Worm (Caenorhabditis elegans) whole organism, L4 larva: ENCODE measurements around the gene F13H10.9.

Source experiments
- T26A8.4 ChIP-seq: fragments of 200-800 bp; sonication (Bioruptor generic); IDR thresholded peaks from 2 replicates; pipeline ENCODE4 v1.3.6; 2022; ENCODE audit warnings: missing genetic modification characterization, missing compliant biosample characterization
- Y105C5A.15 ChIP-seq: fragments of 200-800 bp; sonication (Bioruptor generic); IDR thresholded peaks from 2 replicates; pipeline ENCODE4 v1.3.6; 2022; ENCODE audit warnings: missing genetic modification characterization, missing compliant biosample characterization
- daf-19 ChIP-seq: fragments of 200-800 bp; sonication (Bioruptor generic); conservative IDR thresholded peaks from 2 replicates; pipeline ENCODE4 v1.3.6; 2022; ENCODE audit warnings: missing genetic modification characterization, missing compliant biosample characterization
- lin-39 ChIP-seq: fragments of 150-350 bp; optimal IDR thresholded peaks from 2 replicates; lab custom pipeline; 2014; ENCODE audit warnings: missing biosample characterization, missing genetic modification reagents, missing genetic modification characterization
- mxl-3 ChIP-seq: fragments of 200-800 bp; sonication (Bioruptor generic); optimal IDR thresholded peaks from 2 replicates; lab custom pipeline; 2018; ENCODE audit warnings: mild to moderate bottlenecking, missing genetic modification characterization, missing compliant biosample characterization
- nhr-237 ChIP-seq: sonication (generic microtip); optimal IDR thresholded peaks from 2 replicates; lab custom pipeline; 2017; ENCODE audit warnings: missing biosample characterization, missing genetic modification characterization
- nhr-6 ChIP-seq: fragments of 150-350 bp; optimal IDR thresholded peaks from 2 replicates; lab custom pipeline; 2014; ENCODE audit warnings: missing biosample characterization, missing genetic modification characterization
- skn-1 ChIP-seq: fragments of 150-350 bp; optimal IDR thresholded peaks from 2 replicates; lab custom pipeline; 2014; ENCODE audit warnings: missing biosample characterization, missing genetic modification characterization
- spr-3 ChIP-seq: fragments of 200-800 bp; sonication (Bioruptor generic); optimal IDR thresholded peaks from 2 replicates; lab custom pipeline; 2018; ENCODE audit warnings: mild to moderate bottlenecking, missing genetic modification characterization, missing compliant biosample characterization
- unc-39 ChIP-seq: sonication (generic microtip); optimal IDR thresholded peaks from 2 replicates; lab custom pipeline; 2017; ENCODE audit warnings: missing biosample characterization, missing genetic modification characterization

- TF ChIP-seq nhr-237 (no peak), unc-39 (no peak), Y105C5A.15 (GFP tag; lab: Robert Waterston, UW) (no peak), spr-3 (GFP tag; lab: Kevin White, UChicago) (no peak), skn-1 (tag; lab: Kevin White, UChicago) (no peak), lin-39 (tag; lab: Kevin White, UChicago) (no peak), T26A8.4 (no peak), daf-19 (GFP tag; lab: Robert Waterston, UW) (no peak), nhr-6 (tag; lab: Kevin White, UChicago) (no peak), mxl-3 (GFP tag; lab: Kevin White, UChicago) (no peak)
Observed at ce11 chrIV:10980628-10981027, 21.1 kb upstream of the F13H10.9 start.
